Worm (Caenorhabditis elegans): ENCODE results near the gene F54C9.9.

The F54C9.9 gene

DNA sequence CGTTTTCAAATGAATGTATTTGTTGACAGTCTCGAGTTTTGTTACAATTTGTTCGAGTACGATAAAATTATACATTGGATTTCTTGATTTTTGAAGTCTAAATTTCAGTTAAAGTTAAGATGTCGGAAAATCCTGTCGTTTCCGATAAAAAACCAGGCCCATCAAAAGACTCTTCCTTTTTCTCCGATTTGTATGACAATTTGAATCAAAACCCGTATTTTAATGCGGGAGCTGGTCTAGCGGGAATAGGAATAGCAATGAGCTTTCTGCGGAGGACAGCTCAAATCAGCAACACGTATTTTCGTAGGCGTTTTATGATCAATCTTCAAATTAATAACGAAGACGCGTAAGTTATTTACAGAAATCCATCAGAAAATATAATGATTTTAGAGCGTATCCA is 6.9 kb upstream of the F54C9.9 start, which contains the start of gene bcs-1:
bcs-1 (plus strand) TSS at position 109 of the 400 bp plus-strand sequence.
- TF ChIP-seq flt-1 (GFP tag; IDR thresholded peaks at IDR 0.05): no peak
- TF ChIP-seq ztf-29 (GFP tag; IDR thresholded peaks at IDR 0.05): no peak
- TF ChIP-seq klf-2 (GFP tag; conservative IDR thresholded peaks at IDR 0.05): no peak

DNA sequence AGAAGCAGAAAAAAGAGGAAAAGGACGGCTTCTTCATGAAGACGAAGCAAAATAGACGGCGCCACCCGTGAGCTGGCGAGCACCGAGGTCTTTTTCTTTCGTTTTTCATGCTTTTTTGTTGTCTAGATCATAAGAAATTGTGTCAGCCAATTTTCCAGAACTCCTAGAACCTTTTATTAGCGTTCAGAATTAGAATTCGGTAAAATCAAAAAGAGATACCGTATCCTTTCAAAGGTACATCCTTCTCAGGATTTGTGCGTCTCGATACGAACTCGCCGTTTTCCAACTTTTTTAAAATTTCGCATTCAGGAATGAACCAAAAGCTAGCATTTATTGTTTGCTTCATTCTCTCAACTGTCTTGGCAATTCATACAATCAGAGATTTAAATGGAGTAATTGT is 4.8 kb upstream of the F54C9.9 start, which contains the start of gene F54C9.7:
F54C9.7 (plus strand) TSS at position 301 of the 400 bp plus-strand sequence.
- TF ChIP-seq ref-1 (GFP tag; conservative IDR thresholded peaks at IDR 0.05) (no peak), T22C8.4 (GFP tag; IDR thresholded peaks at IDR 0.05) (no peak), klf-2 (GFP tag; conservative IDR thresholded peaks at IDR 0.05) (no peak), med-1 (GFP tag; optimal IDR thresholded peaks at IDR 0.05; ENCODE audit: insufficient read depth) (no peak), cog-1 (tag; optimal IDR thresholded peaks at IDR 0.05) (no peak), ztf-29 (GFP tag; IDR thresholded peaks at IDR 0.05) (no peak)

DNA sequence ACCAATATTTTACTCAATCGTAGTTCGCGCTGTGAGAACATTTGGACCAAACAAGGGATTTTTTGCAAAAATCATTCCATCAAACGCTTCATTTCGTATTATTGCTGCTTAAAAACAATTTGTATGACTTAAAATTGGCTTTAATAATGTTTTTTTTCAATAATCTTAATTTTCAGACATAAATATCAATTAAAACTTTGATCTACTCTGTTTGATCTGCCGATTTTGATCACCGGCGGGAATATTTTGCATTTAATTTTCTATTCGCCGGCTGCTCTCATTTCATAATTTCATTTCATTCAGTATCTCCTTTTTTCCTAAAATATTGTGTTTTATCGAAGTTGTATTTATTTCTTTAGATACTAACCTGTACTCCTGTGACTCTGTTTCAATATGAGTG is 2.7 kb upstream of the F54C9.9 start, which contains the start of gene puf-5:
puf-5 (plus strand) TSS at position 358 of the 400 bp plus-strand sequence.
- TF ChIP-seq ztf-23 (GFP tag; IDR thresholded peaks at IDR 0.05) (no peak), T22C8.4 (GFP tag; IDR thresholded peaks at IDR 0.05) (no peak), med-1 (GFP tag; optimal IDR thresholded peaks at IDR 0.05; ENCODE audit: insufficient read depth) (no peak), ztf-29 (GFP tag; IDR thresholded peaks at IDR 0.05) (no peak), flt-1 (GFP tag; IDR thresholded peaks at IDR 0.05) (no peak), tab-1 (GFP tag; IDR thresholded peaks at IDR 0.05) (no peak), ref-1 (GFP tag; conservative IDR thresholded peaks at IDR 0.05) (no peak), cog-1 (tag; optimal IDR thresholded peaks at IDR 0.05) (no peak), klf-2 (GFP tag; conservative IDR thresholded peaks at IDR 0.05) (no peak)

DNA sequence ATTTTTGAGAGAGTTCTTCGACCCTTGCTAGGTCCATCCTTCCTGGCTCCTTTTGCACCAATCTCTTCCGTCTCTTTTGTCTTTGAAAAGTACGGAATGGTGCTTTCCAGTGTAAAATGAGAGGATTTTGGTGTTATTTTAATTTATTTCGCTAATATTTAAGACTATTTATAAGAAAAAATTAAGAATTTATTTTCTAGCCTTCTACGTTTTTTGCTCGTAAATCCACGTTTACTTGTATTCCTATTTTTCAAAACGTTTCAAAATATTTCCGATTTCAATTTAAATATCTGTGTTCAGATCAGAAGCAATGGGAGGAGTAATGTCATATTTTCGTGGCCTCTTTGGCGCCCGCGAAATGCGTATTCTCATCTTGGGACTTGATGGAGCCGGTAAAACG is 3.9 kb downstream of the F54C9.9 start, which contains the start of gene arl-1:
arl-1 (plus strand) TSS at position 301 of the 400 bp plus-strand sequence.
- TF ChIP-seq ztf-23 (GFP tag; IDR thresholded peaks at IDR 0.05): no peak
- TF ChIP-seq med-1 (GFP tag; optimal IDR thresholded peaks at IDR 0.05; ENCODE audit: insufficient read depth): no peak
- TF ChIP-seq klf-2 (GFP tag; conservative IDR thresholded peaks at IDR 0.05): no peak
- TF ChIP-seq T22C8.4 (GFP tag; IDR thresholded peaks at IDR 0.05): no peak
- TF ChIP-seq ref-1 (GFP tag; conservative IDR thresholded peaks at IDR 0.05): no peak
- no peak for TF ChIP-seq cog-1 (tag; optimal IDR thresholded peaks at IDR 0.05)
- no peak for TF ChIP-seq ztf-29 (GFP tag; IDR thresholded peaks at IDR 0.05)
- no peak for TF ChIP-seq flt-1 (GFP tag; IDR thresholded peaks at IDR 0.05)
- no peak for TF ChIP-seq tab-1 (GFP tag; IDR thresholded peaks at IDR 0.05)

DNA sequence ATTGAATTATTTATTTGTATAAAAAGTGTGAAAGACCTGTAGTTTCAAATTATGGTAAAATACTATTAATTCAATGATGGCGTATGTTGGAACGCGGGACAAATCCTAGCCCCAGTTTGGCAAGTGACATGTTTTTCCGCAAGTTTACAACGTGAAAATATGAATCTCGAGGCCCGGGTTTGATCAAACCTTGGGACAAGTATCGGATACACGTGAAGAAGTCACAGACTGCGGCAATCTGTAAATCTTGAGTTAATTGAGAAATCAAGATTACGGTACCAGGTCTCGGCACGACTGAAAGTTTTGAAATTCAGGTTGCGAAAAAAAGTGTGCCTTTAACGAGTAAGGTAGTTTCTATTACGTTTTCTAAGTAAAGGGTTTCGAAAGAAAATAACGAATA is 5.2 kb downstream of the F54C9.9 start:
- TF ChIP-seq ztf-23 (GFP tag; IDR thresholded peaks at IDR 0.05) (no peak), klf-2 (GFP tag; conservative IDR thresholded peaks at IDR 0.05) (no peak), tab-1 (GFP tag; IDR thresholded peaks at IDR 0.05) (no peak), flt-1 (GFP tag; IDR thresholded peaks at IDR 0.05) (no peak), ztf-29 (GFP tag; IDR thresholded peaks at IDR 0.05) (no peak), med-1 (GFP tag; optimal IDR thresholded peaks at IDR 0.05; ENCODE audit: insufficient read depth) (no peak), cog-1 (tag; optimal IDR thresholded peaks at IDR 0.05) (no peak), T22C8.4 (GFP tag; IDR thresholded peaks at IDR 0.05) (no peak), ref-1 (GFP tag; conservative IDR thresholded peaks at IDR 0.05) (no peak)

DNA sequence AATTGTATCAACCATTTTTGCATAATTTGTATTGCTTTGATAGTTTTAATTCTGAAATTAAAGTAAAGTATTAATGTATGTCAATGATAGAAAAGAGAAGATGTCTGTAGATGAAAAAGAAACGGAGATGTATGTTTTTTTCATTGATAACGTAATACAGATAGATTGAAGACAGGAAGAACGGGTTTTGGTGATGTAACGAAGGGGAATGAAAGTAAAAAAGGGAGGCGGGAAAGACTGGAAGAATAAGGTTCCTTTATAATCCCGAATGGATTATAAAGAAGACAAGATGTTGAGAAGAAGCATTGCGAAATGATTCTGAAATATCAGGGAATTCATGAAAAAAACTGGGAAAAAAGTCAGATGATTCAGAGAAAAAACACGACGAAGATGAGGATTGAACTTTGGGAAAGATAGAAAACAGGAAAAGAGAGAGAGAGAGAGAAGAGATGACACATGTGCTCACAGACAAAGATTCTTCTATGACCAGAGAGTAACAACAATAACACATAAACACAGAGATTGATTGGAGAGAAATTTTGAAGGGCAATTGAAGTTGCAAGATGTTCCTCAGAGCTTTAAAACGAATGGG is 7.3 kb downstream of the F54C9.9 start, which contains the start of gene F54C9.11:
F54C9.11 (minus strand) TSS at position 51 of the 592 bp plus-strand sequence.
- no peak for TF ChIP-seq flt-1 (GFP tag; IDR thresholded peaks at IDR 0.05)
- TF ChIP-seq tab-1 (GFP tag; IDR thresholded peaks at IDR 0.05): no peak
- TF ChIP-seq med-1 (GFP tag; optimal IDR thresholded peaks at IDR 0.05; ENCODE audit: insufficient read depth): no peak
- no peak for TF ChIP-seq ref-1 (GFP tag; conservative IDR thresholded peaks at IDR 0.05)
- no peak for TF ChIP-seq T22C8.4 (GFP tag; IDR thresholded peaks at IDR 0.05)
- no peak for TF ChIP-seq ztf-29 (GFP tag; IDR thresholded peaks at IDR 0.05)

DNA sequence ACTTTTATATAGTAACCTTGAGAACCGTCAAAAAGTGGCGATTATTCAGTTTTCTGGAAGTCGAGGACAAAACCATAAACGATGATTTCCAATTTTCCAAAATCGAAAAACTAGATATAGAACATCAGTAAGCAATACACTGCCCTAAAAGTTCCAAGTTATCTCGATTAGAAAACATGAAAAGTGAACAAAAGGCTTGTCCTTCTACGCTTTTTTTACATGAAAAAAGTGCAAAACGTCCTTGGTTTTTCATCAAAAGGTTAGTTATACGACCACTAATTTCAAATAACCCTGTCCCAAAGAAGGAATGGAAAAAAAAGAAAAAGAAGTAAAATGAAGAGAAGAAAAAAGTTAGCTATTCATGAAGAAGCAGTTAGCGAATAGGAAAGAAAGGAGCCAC is 8.1 kb downstream of the F54C9.9 start:
- TF ChIP-seq tab-1 (GFP tag; IDR thresholded peaks at IDR 0.05): no peak

DNA sequence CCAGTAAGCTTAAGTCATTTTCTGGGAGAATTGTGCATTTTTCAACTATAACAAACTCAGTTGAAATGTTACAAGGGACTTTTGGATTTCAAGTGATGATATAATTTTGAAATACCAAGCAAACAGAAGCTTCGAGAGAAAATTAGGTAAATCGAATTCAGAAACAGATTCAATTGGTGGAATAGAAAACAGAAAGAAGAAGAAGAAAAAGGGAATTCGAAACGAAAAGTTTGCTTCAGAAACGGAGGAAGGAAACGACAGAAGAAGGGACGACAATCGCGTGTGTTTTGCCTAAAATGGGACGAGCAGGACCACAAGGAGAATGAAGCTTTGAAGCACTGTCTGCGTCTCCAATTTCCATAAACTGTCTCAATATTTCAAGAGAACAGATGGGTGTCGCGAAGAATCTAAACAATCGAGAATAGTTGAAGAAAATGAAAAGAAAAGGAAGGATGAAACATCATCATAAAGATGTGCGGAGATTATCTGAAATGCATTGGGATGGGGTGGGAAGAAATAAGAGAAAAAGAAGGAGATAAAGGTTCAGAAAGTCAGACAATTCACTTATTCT is 9.9 kb downstream of the F54C9.9 start:
- TF ChIP-seq klf-2 (GFP tag; conservative IDR thresholded peaks at IDR 0.05): no peak
- no peak for TF ChIP-seq med-1 (GFP tag; optimal IDR thresholded peaks at IDR 0.05; ENCODE audit: insufficient read depth)
- TF ChIP-seq cog-1 (tag; optimal IDR thresholded peaks at IDR 0.05): no peak
- no peak for TF ChIP-seq flt-1 (GFP tag; IDR thresholded peaks at IDR 0.05)
- no peak for TF ChIP-seq tab-1 (GFP tag; IDR thresholded peaks at IDR 0.05)
- TF ChIP-seq ztf-23 (GFP tag; IDR thresholded peaks at IDR 0.05): no peak
- no peak for TF ChIP-seq ref-1 (GFP tag; conservative IDR thresholded peaks at IDR 0.05)
- TF ChIP-seq T22C8.4 (GFP tag; IDR thresholded peaks at IDR 0.05): no peak
- TF ChIP-seq ztf-29 (GFP tag; IDR thresholded peaks at IDR 0.05): no peak

DNA sequence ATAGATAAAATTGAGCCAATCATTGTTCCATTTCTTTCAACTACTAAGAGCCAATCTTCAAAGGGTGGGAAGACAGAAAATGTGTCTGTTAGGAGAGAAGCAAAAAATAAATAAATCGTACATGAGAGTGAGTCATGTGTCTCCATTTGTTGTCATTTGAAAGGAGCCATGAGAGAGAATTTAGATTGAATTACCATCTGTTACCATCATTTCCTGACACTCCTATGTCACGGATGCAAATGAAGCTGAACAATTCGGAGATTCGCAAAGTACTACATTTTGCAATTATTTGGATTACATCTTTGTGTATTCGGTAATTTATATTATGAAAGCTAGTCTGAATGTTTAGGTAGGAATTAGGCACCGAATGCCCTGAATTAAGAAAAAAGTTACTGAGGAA is 10.6 kb downstream of the F54C9.9 start:
- TF ChIP-seq klf-2 (GFP tag; conservative IDR thresholded peaks at IDR 0.05) (no peak), ztf-23 (GFP tag; IDR thresholded peaks at IDR 0.05) (no peak), tab-1 (GFP tag; IDR thresholded peaks at IDR 0.05) (no peak), T22C8.4 (GFP tag; IDR thresholded peaks at IDR 0.05) (no peak), flt-1 (GFP tag; IDR thresholded peaks at IDR 0.05) (no peak), cog-1 (tag; optimal IDR thresholded peaks at IDR 0.05) (no peak), ref-1 (GFP tag; conservative IDR thresholded peaks at IDR 0.05) (no peak), med-1 (GFP tag; optimal IDR thresholded peaks at IDR 0.05; ENCODE audit: insufficient read depth) (no peak), ztf-29 (GFP tag; IDR thresholded peaks at IDR 0.05) (no peak)

DNA sequence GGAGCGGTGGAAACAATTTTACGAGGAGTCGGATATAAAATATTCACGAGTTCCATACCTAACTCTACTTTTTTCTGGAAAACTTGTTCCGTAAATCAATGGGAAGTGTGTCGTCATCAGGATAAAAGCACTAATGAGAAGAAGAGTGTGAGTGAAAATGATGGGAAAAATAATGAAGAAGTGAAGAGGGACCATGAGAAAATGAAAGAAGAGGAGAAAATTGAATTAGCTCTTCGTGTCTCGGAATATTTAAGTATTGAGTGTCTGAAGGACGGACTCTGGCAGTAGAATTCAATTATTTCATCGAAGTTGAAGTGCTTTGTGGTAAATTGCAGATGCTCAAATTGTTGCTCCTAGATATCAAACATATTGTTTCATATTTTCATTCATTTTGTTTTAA is 11.4 kb downstream of the F54C9.9 start:
- TF ChIP-seq tab-1 (GFP tag; IDR thresholded peaks at IDR 0.05) (no peak), T22C8.4 (GFP tag; IDR thresholded peaks at IDR 0.05) (no peak), ztf-23 (GFP tag; IDR thresholded peaks at IDR 0.05) (no peak), ztf-29 (GFP tag; IDR thresholded peaks at IDR 0.05) (no peak), cog-1 (tag; optimal IDR thresholded peaks at IDR 0.05) (no peak), klf-2 (GFP tag; conservative IDR thresholded peaks at IDR 0.05) (no peak), ref-1 (GFP tag; conservative IDR thresholded peaks at IDR 0.05) (no peak), flt-1 (GFP tag; IDR thresholded peaks at IDR 0.05) (no peak), med-1 (GFP tag; optimal IDR thresholded peaks at IDR 0.05; ENCODE audit: insufficient read depth) (no peak)
